Fruit fly (Drosophila melanogaster): ENCODE measurements around the gene mud.

Gene mud

DNA sequence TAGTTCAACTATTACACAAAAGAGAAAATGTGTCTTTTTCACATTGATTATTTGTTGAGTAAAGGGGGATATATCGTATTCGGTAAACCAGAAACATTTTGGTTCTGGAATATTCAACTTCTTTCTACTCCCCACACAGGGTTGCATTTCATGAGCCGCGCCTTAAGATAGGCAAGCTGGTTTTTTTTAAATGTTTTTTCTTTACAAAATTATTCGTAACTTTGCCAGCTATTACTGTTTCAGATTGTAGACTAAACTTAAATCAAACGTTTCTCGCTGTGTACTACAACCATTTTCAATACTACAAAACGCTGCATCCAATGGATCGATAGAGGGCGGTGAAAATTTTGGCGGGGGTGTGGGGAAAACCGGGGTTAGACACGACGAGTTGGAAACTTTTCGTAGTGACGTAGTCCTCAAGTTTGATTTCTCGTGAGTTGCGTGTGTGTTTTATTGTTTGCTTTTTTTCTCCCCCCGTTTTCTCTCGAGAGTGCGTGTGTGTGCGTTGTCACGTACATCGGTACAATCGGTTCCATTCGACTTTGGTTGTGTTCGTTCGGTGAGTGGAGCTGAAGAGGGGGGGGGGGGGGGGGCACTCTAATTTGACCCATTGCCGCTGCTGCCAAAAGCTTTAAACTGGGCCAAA lies 33.9 kb upstream of the mud start (continued):
- TF ChIP-seq pros (GFP tag; optimal IDR thresholded peaks at IDR 0.05) = no peak
- TF ChIP-seq CG8290 (GFP tag; optimal IDR thresholded peaks at IDR 0.05) = peak; percentile 88
- peak; percentile 21 to 67 for TF ChIP-seq CG8290 (tag; optimal IDR thresholded peaks at IDR 0.05)
- 0 out of 2 replicates have a peak, but pooled peaks have one; percentile 26 for TF ChIP-seq CG32767 (GFP tag; IDR thresholded peaks at IDR 0.05)
- TF ChIP-seq Med (GFP tag) = peak; percentile 76
- TF ChIP-seq CG15696 (tag; optimal IDR thresholded peaks at IDR 0.05) = no peak
- no peak for TF ChIP-seq Atf3 (GFP tag; optimal IDR thresholded peaks at IDR 0.05)
- no peak for TF ChIP-seq CTCF (GFP tag; optimal IDR thresholded peaks at IDR 0.05)
- peak; percentile 44 for TF ChIP-seq CG2712 (tag; optimal IDR thresholded peaks at IDR 0.05)
- no peak for TF ChIP-seq CG11398 (GFP tag; optimal IDR thresholded peaks at IDR 0.05)
- no peak for TF ChIP-seq Spps (tag; optimal IDR thresholded peaks at IDR 0.05)
- peak; percentile 12 for TF ChIP-seq bcd (GFP tag; optimal IDR thresholded peaks at IDR 0.05)
- no peak for TF ChIP-seq Hmx (GFP tag; optimal IDR thresholded peaks at IDR 0.05)
- peak; percentile 1 for TF ChIP-seq CG1603 (tag; optimal IDR thresholded peaks at IDR 0.05)
- no peak for TF ChIP-seq br (optimal IDR thresholded peaks at IDR 0.05)
- TF ChIP-seq CG7928 (GFP tag; optimal IDR thresholded peaks at IDR 0.05) = no peak
- TF ChIP-seq Dek (tag; optimal IDR thresholded peaks at IDR 0.05) = peak; percentile 24
- no peak for TF ChIP-seq caup (GFP tag; optimal IDR thresholded peaks at IDR 0.05; ENCODE audit: severe bottlenecking)
- 0 out of 2 replicates have a peak, but pooled peaks have one; percentile 18 for TF ChIP-seq ttk (GFP tag; IDR thresholded peaks at IDR 0.05)
- 0 out of 3 replicates have a peak, but pooled peaks have one; percentile 33 for TF ChIP-seq B-H1 (GFP tag; IDR thresholded peaks at IDR 0.05)
- no peak for TF ChIP-seq kay (GFP tag; optimal IDR thresholded peaks at IDR 0.05)
- TF ChIP-seq CG13296 (GFP tag; optimal IDR thresholded peaks at IDR 0.05) = peak; percentile 9
- TF ChIP-seq dysf (GFP tag; IDR thresholded peaks at IDR 0.05) = peak; percentile 51; the same call in 1 of the 3 replicates
- TF ChIP-seq en (GFP tag; optimal IDR thresholded peaks at IDR 0.05) = no peak
- TF ChIP-seq ro (GFP tag; IDR thresholded peaks at IDR 0.05) = no peak
- TF ChIP-seq lilli (GFP tag; optimal IDR thresholded peaks at IDR 0.05) = peak; percentile 32
- TF ChIP-seq da (GFP tag; optimal IDR thresholded peaks at IDR 0.05) = no peak
- TF ChIP-seq ab (GFP tag; optimal IDR thresholded peaks at IDR 0.05) = no peak
- peak; percentile 46 for TF ChIP-seq CG18262 (tag; optimal IDR thresholded peaks at IDR 0.05)
- TF ChIP-seq grn (GFP tag; optimal IDR thresholded peaks at IDR 0.05) = no peak
- no peak for TF ChIP-seq pho (GFP tag; optimal IDR thresholded peaks at IDR 0.05)
- no peak for TF ChIP-seq CG9215 (GFP tag; IDR thresholded peaks at IDR 0.05)
- TF ChIP-seq ci (GFP tag; IDR thresholded peaks at IDR 0.05) = 0 out of 3 replicates have a peak, but pooled peaks have one; percentile 31
- TF ChIP-seq vvl (GFP tag; IDR thresholded peaks at IDR 0.05) = peak; percentile 43; the same call in 1 of the 2 replicates
- TF ChIP-seq ftz-f1 (GFP tag; optimal IDR thresholded peaks at IDR 0.05) = no peak
- no peak for TF ChIP-seq CG15011 (GFP tag; optimal IDR thresholded peaks at IDR 0.05)
- no peak for TF ChIP-seq CG32772 (GFP tag; IDR thresholded peaks at IDR 0.05)
- no peak for TF ChIP-seq ATbp (GFP tag; optimal IDR thresholded peaks at IDR 0.05)
- no peak for TF ChIP-seq esg (GFP tag; conservative IDR thresholded peaks at IDR 0.05)
- TF ChIP-seq CG11085 (GFP tag; IDR thresholded peaks at IDR 0.05) = no peak
- TF ChIP-seq Kr (GFP tag; optimal IDR thresholded peaks at IDR 0.05) = no peak
- TF ChIP-seq z (GFP tag; IDR thresholded peaks at IDR 0.05) = no peak
- peak; percentile 45 for TF ChIP-seq CG15601 (tag; optimal IDR thresholded peaks at IDR 0.05)
- TF ChIP-seq CG11093 (GFP tag; IDR thresholded peaks at IDR 0.05) = no peak
- TF ChIP-seq hbn (GFP tag; IDR thresholded peaks at IDR 0.05; ENCODE audit: partially characterized antibody) = no peak
- no peak for TF ChIP-seq CG11560 (tag; IDR thresholded peaks at IDR 0.05)
- TF ChIP-seq sens (GFP tag) = peak; percentile 79
- TF ChIP-seq al (GFP tag; IDR thresholded peaks at IDR 0.05) = no peak
- no peak for TF ChIP-seq NC2β (GFP tag; optimal IDR thresholded peaks at IDR 0.05)
- no peak for TF ChIP-seq gcm2 (GFP tag; optimal IDR thresholded peaks at IDR 0.05)
- no peak for TF ChIP-seq mld (GFP tag; IDR thresholded peaks at IDR 0.05; ENCODE audit: partially characterized antibody)
- TF ChIP-seq az2 (GFP tag; optimal IDR thresholded peaks at IDR 0.05) = peak; percentile 43
- no peak for TF ChIP-seq Lhr (GFP tag; optimal IDR thresholded peaks at IDR 0.05)

Data from whole organism, embryonic.